Worm (Caenorhabditis elegans) whole organism, early embryonic: ENCODE results near the gene bus-4.
"Not testable (repeated sequence)": the region's sequence is repeated elsewhere in the genome, so short reads cannot be mapped to it uniquely, and the experiment has no call there.

Experiments used
- ama-1 ChIP-seq: fragments of 150-350 bp; optimal IDR thresholded peaks from 2 replicates; lab custom pipeline; 2014
- ceh-13 ChIP-seq: fragments of 200-800 bp; sonication (Bioruptor generic); optimal IDR thresholded peaks from 2 replicates; lab custom pipeline; 2018; ENCODE audit warnings: mild to moderate bottlenecking, missing genetic modification characterization, missing compliant biosample characterization
- hmbx-1 ChIP-seq: sonication (generic microtip); optimal IDR thresholded peaks from 2 replicates; lab custom pipeline; 2016; ENCODE audit warnings: mild to moderate bottlenecking, missing genetic modification characterization, missing compliant biosample characterization
- tbx-37 ChIP-seq: fragments of 200-800 bp; sonication (Bioruptor generic); conservative IDR thresholded peaks from 2 replicates; pipeline ENCODE4 v1.3.6; 2022; ENCODE audit warnings: missing genetic modification reagents, missing genetic modification characterization, missing compliant biosample characterization

- TF ChIP-seq tbx-37 (GFP tag; lab: Robert Waterston, UW): peak; percentile 56; the same call in 1 of the 2 replicates
- not testable (repeated sequence) for TF ChIP-seq hmbx-1 (tag; lab: Kevin White, UChicago); ama-1; ceh-13 (GFP tag; lab: Kevin White, UChicago)
These were observed 39.9 kb downstream of the bus-4 start for ce11 chrIV:4727935-4728334.
